Worm (Caenorhabditis elegans) whole organism, L2 larva: Measurements from ENCODE around the gene str-253.

ENCODE experiments used
- aly-2 ChIP-seq: fragments of 150-350 bp; optimal IDR thresholded peaks from 2 replicates; lab custom pipeline; 2014; ENCODE audit warnings: missing biosample characterization, missing genetic modification characterization
- ama-1 ChIP-seq: fragments of 150-350 bp; optimal IDR thresholded peaks from 2 replicates; lab custom pipeline; 2018; ENCODE audit warnings: inconsistent platforms
- egl-27 ChIP-seq: sonication (generic microtip); optimal IDR thresholded peaks from 3 replicates; lab custom pipeline; 2017; ENCODE audit warnings: missing biosample characterization, missing genetic modification reagents, missing genetic modification characterization
- mbf-1 ChIP-seq: sonication (generic microtip); optimal IDR thresholded peaks from 2 replicates; lab custom pipeline; 2017; ENCODE audit warnings: missing biosample characterization, missing genetic modification characterization
- nhr-12 ChIP-seq: fragments of 150-350 bp; optimal IDR thresholded peaks from 2 replicates; lab custom pipeline; 2014; ENCODE audit warnings: missing biosample characterization, missing genetic modification characterization
- nhr-237 ChIP-seq: fragments of 150-350 bp; optimal IDR thresholded peaks from 2 replicates; lab custom pipeline; 2014; ENCODE audit warnings: missing biosample characterization, missing genetic modification characterization
- nhr-77 ChIP-seq: fragments of 150-350 bp; optimal IDR thresholded peaks from 2 replicates; lab custom pipeline; 2014; ENCODE audit warnings: missing biosample characterization, missing genetic modification characterization
- snpc-4 ChIP-seq: fragments of 150-350 bp; optimal IDR thresholded peaks from 2 replicates; lab custom pipeline; 2014; ENCODE audit warnings: missing biosample characterization, missing genetic modification characterization

ce11 chrV:2290329-2290728, 35.9 kb upstream of the str-253 start, which contains the start of gene nhr-225:
- TF ChIP-seq egl-27 (tag; lab: Kevin White, UChicago): no peak
- TF ChIP-seq nhr-77 (tag; lab: Kevin White, UChicago): no peak
- TF ChIP-seq aly-2 (tag; lab: Kevin White, UChicago): no peak
- TF ChIP-seq mbf-1 (tag; lab: Kevin White, UChicago): no peak
- no peak for TF ChIP-seq nhr-237 (tag; lab: Kevin White, UChicago)
- no peak for TF ChIP-seq nhr-12 (tag; lab: Kevin White, UChicago)
- TF ChIP-seq ama-1 (lab: Kevin White, UChicago): no peak
- no peak for TF ChIP-seq snpc-4
